Fruit fly (Drosophila melanogaster): ENCODE data around the gene CG33521.

- TF ChIP-seq Dll (optimal IDR thresholded peaks at IDR 0.05) (no peak), pan (optimal IDR thresholded peaks at IDR 0.05) (no peak), CG8478 (optimal IDR thresholded peaks at IDR 0.05) (no peak), psq (optimal IDR thresholded peaks at IDR 0.05) (no peak), EcR (GFP tag; optimal IDR thresholded peaks at IDR 0.05) (no peak), usp (GFP tag; optimal IDR thresholded peaks at IDR 0.05) (no peak)
Measured at dm6 chr4:1199178-1199577, 13.6 kb downstream of the CG33521 start.
